Worm (Caenorhabditis elegans) whole organism, young adult: Measurements from ENCODE around the gene enol-1.
A peak's percentile ranks its signal among the peaks of the same experiment; 100 is the strongest.

Source experiments
- C17E4.6 ChIP-seq: fragments of 200-800 bp; sonication (Bioruptor generic); IDR thresholded peaks from 2 replicates; pipeline ENCODE4 v1.3.6; 2022; ENCODE audit warnings: missing genetic modification reagents, missing genetic modification characterization, missing compliant biosample characterization
- F23B12.7 ChIP-seq: sonication (generic microtip); optimal IDR thresholded peaks from 2 replicates; lab custom pipeline; 2017; ENCODE audit warnings: missing genetic modification characterization, mild to moderate bottlenecking, missing compliant biosample characterization, antibody characterized with exemption, moderate library complexity; ENCODE audit not compliant: insufficient read depth
- F37B4.10 ChIP-seq: fragments of 200-800 bp; sonication (Bioruptor generic); IDR thresholded peaks from 2 replicates; pipeline ENCODE4 v1.3.6; 2022; ENCODE audit warnings: missing genetic modification characterization, missing compliant biosample characterization
- F52B5.7 ChIP-seq: sonication (generic microtip); optimal IDR thresholded peaks from 2 replicates; lab custom pipeline; 2016; ENCODE audit warnings: mild to moderate bottlenecking, missing genetic modification characterization, missing compliant biosample characterization
- F55B11.4 ChIP-seq: sonication (generic microtip); optimal IDR thresholded peaks from 2 replicates; lab custom pipeline; 2016; ENCODE audit warnings: missing compliant biosample characterization, missing genetic modification characterization, borderline replicate concordance; ENCODE audit not compliant: insufficient read depth
- F57A8.1 ChIP-seq: fragments of 200-800 bp; sonication (Bioruptor generic); optimal IDR thresholded peaks from 2 replicates; lab custom pipeline; 2018; ENCODE audit warnings: mild to moderate bottlenecking, missing genetic modification characterization, moderate library complexity, missing compliant biosample characterization
- F57C9.4 ChIP-seq: sonication (generic microtip); optimal IDR thresholded peaks from 2 replicates; lab custom pipeline; 2017; ENCODE audit warnings: mild to moderate bottlenecking, missing genetic modification characterization, missing compliant biosample characterization
- K11D2.4 ChIP-seq: fragments of 200-800 bp; sonication (Bioruptor generic); IDR thresholded peaks from 2 replicates; pipeline ENCODE4 v1.3.6; 2022; ENCODE audit warnings: missing genetic modification reagents, missing genetic modification characterization, missing compliant biosample characterization
- K12H6.12 ChIP-seq: fragments of 200-800 bp; sonication (Bioruptor generic); optimal IDR thresholded peaks from 2 replicates; lab custom pipeline; 2018; ENCODE audit warnings: mild to moderate bottlenecking, missing genetic modification characterization, missing compliant biosample characterization
- Y53F4B.3 ChIP-seq: fragments of 200-800 bp; sonication (Bioruptor generic); IDR thresholded peaks from 2 replicates; pipeline ENCODE4 v1.3.6; 2022; ENCODE audit warnings: missing genetic modification reagents, missing genetic modification characterization, missing compliant biosample characterization
- Y53G8AR.9 ChIP-seq: fragments of 200-800 bp; sonication (Bioruptor generic); conservative IDR thresholded peaks from 2 replicates; pipeline ENCODE4 v1.3.6; 2022; ENCODE audit warnings: missing genetic modification reagents, missing genetic modification characterization, missing compliant biosample characterization
- akir-1 ChIP-seq: fragments of 200-800 bp; sonication (Bioruptor generic); optimal IDR thresholded peaks from 2 replicates; lab custom pipeline; 2018; ENCODE audit warnings: mild to moderate bottlenecking, missing genetic modification characterization, moderate library complexity, missing compliant biosample characterization
- attf-3 ChIP-seq: fragments of 200-800 bp; sonication (Bioruptor generic); conservative IDR thresholded peaks from 2 replicates; pipeline ENCODE4 v1.3.6; 2022; ENCODE audit warnings: missing genetic modification reagents, missing genetic modification characterization, missing compliant biosample characterization
- attf-5 ChIP-seq: fragments of 200-800 bp; sonication (Bioruptor generic); optimal IDR thresholded peaks from 2 replicates; lab custom pipeline; 2018; ENCODE audit warnings: mild to moderate bottlenecking, missing genetic modification characterization, missing compliant biosample characterization
- attf-6 ChIP-seq: fragments of 200-800 bp; sonication (Bioruptor generic); IDR thresholded peaks from 2 replicates; pipeline ENCODE4 v1.3.6; 2022; ENCODE audit warnings: missing genetic modification reagents, missing genetic modification characterization, missing compliant biosample characterization
- bed-1 ChIP-seq: fragments of 200-800 bp; sonication (Bioruptor generic); IDR thresholded peaks from 2 replicates; pipeline ENCODE4 v1.3.6; 2022; ENCODE audit warnings: missing genetic modification reagents, missing genetic modification characterization, missing compliant biosample characterization
- ccch-3 ChIP-seq: fragments of 200-800 bp; sonication (Bioruptor generic); optimal IDR thresholded peaks from 2 replicates; lab custom pipeline; 2018; ENCODE audit warnings: mild to moderate bottlenecking, missing genetic modification characterization, missing compliant biosample characterization
- cebp-2 ChIP-seq: fragments of 200-800 bp; sonication (Bioruptor generic); IDR thresholded peaks from 2 replicates; pipeline ENCODE4 v1.3.6; 2022; ENCODE audit warnings: missing genetic modification characterization, missing compliant biosample characterization
- ceh-40 ChIP-seq: fragments of 200-800 bp; sonication (Bioruptor generic); IDR thresholded peaks from 2 replicates; pipeline ENCODE4 v1.3.6; 2022; ENCODE audit warnings: missing genetic modification characterization, missing compliant biosample characterization
- dpff-1 ChIP-seq: sonication (generic microtip); optimal IDR thresholded peaks from 2 replicates; lab custom pipeline; 2017; ENCODE audit warnings: mild to moderate bottlenecking, missing genetic modification characterization, missing compliant biosample characterization
- dpl-1 ChIP-seq: fragments of 150-350 bp; optimal IDR thresholded peaks from 2 replicates; lab custom pipeline; 2014; ENCODE audit warnings: missing biosample characterization, missing genetic modification reagents, missing genetic modification characterization
- egl-18 ChIP-seq: fragments of 200-800 bp; sonication (Bioruptor generic); IDR thresholded peaks from 2 replicates; pipeline ENCODE4 v1.3.6; 2022; ENCODE audit warnings: missing genetic modification reagents, missing genetic modification characterization, missing compliant biosample characterization
- egl-44 ChIP-seq: fragments of 200-800 bp; sonication (Bioruptor generic); IDR thresholded peaks from 2 replicates; pipeline ENCODE4 v1.3.6; 2022; ENCODE audit warnings: missing genetic modification reagents, missing genetic modification characterization, missing compliant biosample characterization
- fkh-3 ChIP-seq: sonication (generic microtip); optimal IDR thresholded peaks from 2 replicates; lab custom pipeline; 2016; ENCODE audit warnings: mild to moderate bottlenecking, missing genetic modification characterization, missing compliant biosample characterization
- him-1 ChIP-seq: sonication (generic microtip); optimal IDR thresholded peaks from 2 replicates; lab custom pipeline; 2016; ENCODE audit warnings: missing genotype, missing genetic modification reagents, missing genetic modification characterization, missing compliant biosample characterization
- let-526 ChIP-seq: fragments of 200-800 bp; sonication (Bioruptor generic); IDR thresholded peaks from 2 replicates; pipeline ENCODE4 v1.3.6; 2022; ENCODE audit warnings: missing genetic modification reagents, missing genetic modification characterization, missing compliant biosample characterization
- lin-35 ChIP-seq, 3 experiments: fragments of 150-350 bp in 2 of 3; sonication (generic microtip) in 1 of 3; optimal IDR thresholded peaks; 2 replicates each; lab custom pipeline; 2014 to 2018; ENCODE audit warnings: missing biosample characterization in 3 of 3, missing genetic modification characterization in 3 of 3, missing genetic modification reagents in 3 of 3
- lin-54 ChIP-seq: fragments of 200-800 bp; sonication (Bioruptor generic); optimal IDR thresholded peaks from 2 replicates; lab custom pipeline; 2018; ENCODE audit warnings: mild to moderate bottlenecking, missing genetic modification characterization, missing compliant biosample characterization
- madf-8 ChIP-seq: fragments of 200-800 bp; sonication (Bioruptor generic); conservative IDR thresholded peaks from 2 replicates; pipeline ENCODE4 v1.3.6; 2022; ENCODE audit warnings: missing genetic modification reagents, missing genetic modification characterization, missing compliant biosample characterization
- mcd-1 ChIP-seq: fragments of 200-800 bp; sonication (Bioruptor generic); IDR thresholded peaks from 2 replicates; pipeline ENCODE4 v1.3.6; 2022; ENCODE audit warnings: missing genetic modification reagents, missing genetic modification characterization, missing compliant biosample characterization
- mes-4 ChIP-seq: sonication (generic microtip); optimal IDR thresholded peaks from 2 replicates; lab custom pipeline; 2016; ENCODE audit warnings: missing genotype, missing genetic modification characterization, missing compliant biosample characterization
- mxl-1 ChIP-seq: sonication (generic microtip); optimal IDR thresholded peaks from 2 replicates; lab custom pipeline; 2016; ENCODE audit warnings: missing genetic modification characterization, missing compliant biosample characterization
- nfya-2 ChIP-seq: fragments of 200-800 bp; sonication (Bioruptor generic); IDR thresholded peaks from 2 replicates; pipeline ENCODE4 v1.3.6; 2022; ENCODE audit warnings: missing genetic modification reagents, missing genetic modification characterization, missing compliant biosample characterization
- nhr-80 ChIP-seq: sonication (generic microtip); optimal IDR thresholded peaks from 2 replicates; lab custom pipeline; 2016; ENCODE audit warnings: missing genetic modification characterization, missing compliant biosample characterization
- rec-8 ChIP-seq, 2 experiments: sonication (generic microtip); optimal IDR thresholded peaks; 2 replicates each; lab custom pipeline; 2016; ENCODE audit warnings: mild to moderate bottlenecking in 2 of 2, missing genetic modification characterization in 2 of 2, missing genetic modification reagents in 2 of 2, missing genotype in 2 of 2, missing biosample characterization in 1 of 2, missing compliant biosample characterization in 1 of 2, moderate library complexity in 1 of 2
- rpc-1 ChIP-seq, 2 experiments: fragments of 150-350 bp in 1 of 2; sonication (generic microtip) in 1 of 2; optimal IDR thresholded peaks; 2 replicates each; lab custom pipeline; 2014 to 2018; ENCODE audit warnings: missing biosample characterization in 1 of 2, missing genetic modification characterization in 1 of 2, missing genetic modification reagents in 1 of 2, missing genotype in 1 of 2
- sdz-38 ChIP-seq: sonication (generic microtip); optimal IDR thresholded peaks from 2 replicates; lab custom pipeline; 2016; ENCODE audit warnings: missing genotype, missing genetic modification characterization, missing compliant biosample characterization
- sea-2 ChIP-seq: fragments of 200-800 bp; sonication (Bioruptor generic); IDR thresholded peaks from 2 replicates; pipeline ENCODE4 v1.3.6; 2022; ENCODE audit warnings: missing genetic modification characterization, missing compliant biosample characterization
- snpc-1.1 ChIP-seq: sonication (generic microtip); optimal IDR thresholded peaks from 2 replicates; lab custom pipeline; 2017; ENCODE audit warnings: missing genetic modification characterization, mild to moderate bottlenecking, missing compliant biosample characterization, antibody characterized with exemption, moderate library complexity, missing genotype, missing genetic modification reagents; ENCODE audit not compliant: insufficient read depth
- snpc-4 ChIP-seq, 5 experiments: fragments of 150-350 bp in 1 of 5; sonication (generic microtip) in 4 of 5; optimal IDR thresholded peaks; 2 replicates each; lab custom pipeline; 2014 to 2018; ENCODE audit warnings: missing genetic modification characterization in 5 of 5, missing biosample characterization in 3 of 5, antibody characterized with exemption in 2 of 5, mild to moderate bottlenecking in 2 of 5, missing compliant biosample characterization in 2 of 5, missing genotype in 2 of 5, moderate library complexity in 2 of 5, missing genetic modification reagents in 1 of 5
- sptf-2 ChIP-seq: fragments of 200-800 bp; sonication (Bioruptor generic); optimal IDR thresholded peaks from 2 replicates; lab custom pipeline; 2018; ENCODE audit warnings: mild to moderate bottlenecking, missing genetic modification characterization, missing compliant biosample characterization
- tbx-9 ChIP-seq: sonication (generic microtip); optimal IDR thresholded peaks from 2 replicates; lab custom pipeline; 2016; ENCODE audit warnings: borderline replicate concordance, missing genetic modification characterization, inconsistent platforms, missing compliant biosample characterization
- unc-62 ChIP-seq: fragments of 150-350 bp; optimal IDR thresholded peaks from 2 replicates; lab custom pipeline; 2014; ENCODE audit warnings: missing biosample characterization, missing genetic modification reagents, missing genetic modification characterization
- zfh-2 ChIP-seq: fragments of 200-800 bp; sonication (Bioruptor generic); conservative IDR thresholded peaks from 2 replicates; pipeline ENCODE4 v1.3.6; 2022; ENCODE audit warnings: missing genetic modification reagents, missing genetic modification characterization, missing compliant biosample characterization
- ztf-18 ChIP-seq: sonication (generic microtip); optimal IDR thresholded peaks from 2 replicates; lab custom pipeline; 2016; ENCODE audit warnings: missing genotype, mild to moderate bottlenecking, missing genetic modification characterization, missing compliant biosample characterization
- ztf-22 ChIP-seq: fragments of 200-800 bp; sonication (Bioruptor generic); optimal IDR thresholded peaks from 2 replicates; lab custom pipeline; 2018; ENCODE audit warnings: mild to moderate bottlenecking, missing genetic modification characterization, moderate library complexity, missing compliant biosample characterization
- ztf-25 ChIP-seq: fragments of 200-800 bp; sonication (Bioruptor generic); IDR thresholded peaks from 2 replicates; pipeline ENCODE4 v1.3.6; 2022; ENCODE audit warnings: missing genetic modification reagents, missing genetic modification characterization, missing compliant biosample characterization
- ztf-3 ChIP-seq: fragments of 200-800 bp; sonication (Bioruptor generic); optimal IDR thresholded peaks from 2 replicates; lab custom pipeline; 2018; ENCODE audit warnings: mild to moderate bottlenecking, missing genetic modification characterization, missing compliant biosample characterization

enol-1 gene

DNA sequence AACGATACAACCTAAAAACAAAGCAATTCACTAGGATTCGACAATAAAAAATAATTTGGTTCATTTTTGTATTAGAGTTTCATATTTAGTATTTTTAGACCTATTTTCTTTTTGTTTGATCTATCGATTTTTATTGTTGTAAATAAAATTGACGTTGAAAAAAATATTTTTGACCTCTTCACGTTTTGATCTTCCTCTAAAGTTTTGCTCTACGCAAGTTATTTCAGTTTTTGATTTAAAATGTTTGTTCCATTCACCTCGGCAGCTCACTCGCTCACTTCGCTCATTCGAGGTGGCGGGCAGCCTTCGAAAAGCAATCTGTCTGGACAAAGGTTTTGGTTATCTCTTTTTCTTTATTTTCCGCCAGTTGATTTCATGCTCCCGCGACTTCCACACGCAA lies at the start of gene enol-1 (continued):
- TF ChIP-seq bed-1 (GFP tag; lab: Robert Waterston, UW) (no peak), C17E4.6 (GFP tag; lab: Robert Waterston, UW) (no peak), sea-2 (GFP tag; lab: Robert Waterston, UW) (no peak), ztf-25 (GFP tag; lab: Robert Waterston, UW) (no peak), let-526 (GFP tag; lab: Robert Waterston, UW) (no peak), nfya-2 (GFP tag; lab: Robert Waterston, UW) (no peak), attf-3 (GFP tag; lab: Robert Waterston, UW) (no peak), him-1 (tag; lab: Kevin White, UChicago) (no peak), ztf-18 (no peak), K11D2.4 (GFP tag; lab: Robert Waterston, UW) (0 out of 2 replicates have a peak, but pooled peaks have one; percentile 14), sptf-2 (GFP tag; lab: Kevin White, UChicago) (no peak), fkh-3 (no peak), unc-62 (GFP tag; lab: Kevin White, UChicago) (no peak), dpff-1 (tag; lab: Kevin White, UChicago) (no peak), F55B11.4 (tag; lab: Kevin White, UChicago) (no peak), F57A8.1 (GFP tag; lab: Kevin White, UChicago) (no peak), snpc-4 (GFP tag; optimal IDR thresholded peaks at IDR 0.05; lab: Kevin White, UChicago) (no peak), snpc-4 (tag; optimal IDR thresholded peaks at IDR 0.05; lab: Kevin White, UChicago) (no peak), ztf-22 (GFP tag; lab: Kevin White, UChicago) (no peak), F52B5.7 (tag; lab: Kevin White, UChicago) (no peak), F57C9.4 (no peak), ccch-3 (GFP tag; lab: Kevin White, UChicago) (no peak), nhr-80 (tag; lab: Kevin White, UChicago) (no peak), Y53G8AR.9 (GFP tag; lab: Robert Waterston, UW) (no peak), dpl-1 (GFP tag; lab: Kevin White, UChicago) (peak; percentile 33), akir-1 (GFP tag; lab: Kevin White, UChicago) (no peak), attf-6 (0 out of 2 replicates have a peak, but pooled peaks have one; percentile 30), madf-8 (peak; percentile 85), mes-4 (tag; lab: Kevin White, UChicago) (no peak), mcd-1 (peak; percentile 18; the same call in 1 of the 2 replicates), rec-8 (tag; optimal IDR thresholded peaks at IDR 0.05; lab: Kevin White, UChicago) (no peak), attf-5 (GFP tag; lab: Kevin White, UChicago) (no peak), Y53F4B.3 (GFP tag; lab: Robert Waterston, UW) (no peak), ceh-40 (GFP tag; lab: Robert Waterston, UW) (no peak), egl-18 (GFP tag; lab: Robert Waterston, UW) (no peak), F23B12.7 (tag; lab: Kevin White, UChicago) (no peak), lin-35 (GFP tag; optimal IDR thresholded peaks at IDR 0.05; lab: Kevin White, UChicago) (no peak), zfh-2 (GFP tag; lab: Robert Waterston, UW) (no peak), mxl-1 (tag; lab: Kevin White, UChicago) (no peak), ztf-3 (GFP tag; lab: Kevin White, UChicago) (no peak), tbx-9 (tag; lab: Kevin White, UChicago) (no peak), egl-44 (GFP tag; lab: Robert Waterston, UW) (no peak), snpc-1.1 (no peak), rpc-1 (optimal IDR thresholded peaks at IDR 0.05; lab: Kevin White, UChicago) (no peak), rpc-1 (tag; optimal IDR thresholded peaks at IDR 0.05; lab: Kevin White, UChicago) (no peak), sdz-38 (tag; lab: Kevin White, UChicago) (no peak), cebp-2 (no peak), K12H6.12 (tag; lab: Kevin White, UChicago) (no peak), lin-54 (peak; percentile 15), F37B4.10 (GFP tag; lab: Robert Waterston, UW) (no peak)
